Worm (Caenorhabditis elegans): ENCODE measurements around the gene chil-27.
A peak's percentile ranks its signal among the peaks of the same experiment; 100 is the strongest.
"Not testable (repeated sequence)": the region's sequence is repeated elsewhere in the genome, so short reads cannot be mapped to it uniquely, and the experiment has no call there.

Gene chil-27

ce11 chrII:9459462-9459861, 18.2 kb upstream of the chil-27 start, which contains the start of gene R09D1.14:
R09D1.14 (minus strand) TSS chrII:9459562.
- TF ChIP-seq ceh-48 (tag; optimal IDR thresholded peaks at IDR 0.05); unc-42 (tag; optimal IDR thresholded peaks at IDR 0.05); fkh-10 (GFP tag; optimal IDR thresholded peaks at IDR 0.05): not testable (repeated sequence)

- TF ChIP-seq pqm-1, unc-42, nhr-232 (tag; optimal IDR thresholded peaks at IDR 0.05): not testable (repeated sequence)
These were observed 15.8 kb upstream of the chil-27 start, which contains the start of gene chil-21 for ce11 chrII:9461881-9462280. chil-21 (minus strand) TSS chrII:9461981.

- TF ChIP-seq ceh-6 (GFP tag; optimal IDR thresholded peaks at IDR 0.05) (no peak), tbx-2 (tag; optimal IDR thresholded peaks at IDR 0.05) (no peak), pqm-1 (tag; optimal IDR thresholded peaks at IDR 0.05) (no peak), K09A11.1 (tag; optimal IDR thresholded peaks at IDR 0.05; ENCODE audit: insufficient read depth) (no peak), dmd-4 (tag; optimal IDR thresholded peaks at IDR 0.05; ENCODE audit: borderline replicate concordance) (no peak), pros-1 (tag; optimal IDR thresholded peaks at IDR 0.05) (no peak), unc-42 (tag; optimal IDR thresholded peaks at IDR 0.05) (no peak), eyg-1 (tag; optimal IDR thresholded peaks at IDR 0.05) (no peak), Y22D7AL.16 (tag; optimal IDR thresholded peaks at IDR 0.05) (no peak), dve-1 (tag; optimal IDR thresholded peaks at IDR 0.05) (no peak), ahr-1 (tag; optimal IDR thresholded peaks at IDR 0.05) (no peak), C38D4.7 (GFP tag; optimal IDR thresholded peaks at IDR 0.05) (no peak)
These were observed 11.6 kb upstream of the chil-27 start, which contains the start of gene chil-22 for ce11 chrII:9466095-9466494. chil-22 (minus strand) TSS chrII:9466195.

ce11 chrII:9468414-9468813, 9.3 kb upstream of the chil-27 start, which contains the start of gene chil-23:
chil-23 (minus strand) TSS chrII:9468611.
- TF ChIP-seq elt-2 (tag; optimal IDR thresholded peaks at IDR 0.05) = peak; percentile 82
- no peak for TF ChIP-seq ceh-19 (GFP tag; optimal IDR thresholded peaks at IDR 0.05)

ce11 chrII:9470027-9470426, 7.6 kb upstream of the chil-27 start, which contains the start of gene T19H5.6:
T19H5.6 (minus strand) TSS chrII:9470221.
- no peak for TF ChIP-seq pha-4 (tag; optimal IDR thresholded peaks at IDR 0.05)
- peak; percentile 4 for TF ChIP-seq elt-2 (tag; optimal IDR thresholded peaks at IDR 0.05)

DNA sequence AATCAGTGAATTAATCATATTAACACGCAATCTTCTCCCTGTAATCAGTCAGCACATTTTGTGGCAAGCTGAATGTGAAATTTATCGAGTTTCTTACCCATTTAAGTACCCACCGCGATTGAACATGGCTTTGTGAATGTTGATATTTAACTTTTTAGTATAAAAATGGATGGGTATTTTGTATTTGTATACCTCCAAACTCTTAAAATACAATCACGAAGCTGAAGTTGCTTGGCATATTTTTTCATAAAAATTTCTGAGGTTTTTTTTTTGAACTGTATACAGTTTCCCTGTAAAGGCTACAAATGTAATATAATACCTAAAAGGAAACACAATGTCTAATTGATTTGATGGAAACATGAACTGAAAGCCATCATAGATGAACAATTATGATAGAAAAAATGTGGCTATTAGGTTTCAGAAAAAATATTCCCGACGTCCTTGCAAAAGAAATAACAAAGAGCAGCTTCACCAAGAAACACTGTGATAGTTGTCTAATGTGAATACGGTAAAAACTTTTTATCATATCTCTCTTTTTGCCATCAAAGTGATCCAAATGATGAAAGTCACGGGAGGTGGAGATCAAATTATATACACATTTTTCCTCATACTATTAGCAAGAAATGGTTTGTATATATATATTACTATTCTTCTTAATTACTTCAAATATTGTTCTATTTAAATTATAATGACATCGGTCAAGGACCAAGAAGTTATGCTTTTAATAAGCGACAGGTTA, 3.1 kb upstream of the chil-27 start, which contains the start of the genes chil-25 and chil-26:
Gene chil-25, minus strand, starts transcription at position 101 of the 739 bp plus-strand sequence.
Gene chil-26, plus strand, starts transcription at position 689 of the 739 bp plus-strand sequence.
- TF ChIP-seq ceh-45 (GFP tag; IDR thresholded peaks at IDR 0.05) = no peak
- no peak for TF ChIP-seq che-1 (tag; optimal IDR thresholded peaks at IDR 0.05)
- TF ChIP-seq C08G9.2 (tag; optimal IDR thresholded peaks at IDR 0.05) = no peak
- no peak for TF ChIP-seq ref-2 (tag; optimal IDR thresholded peaks at IDR 0.05)
- TF ChIP-seq pag-3 (tag; optimal IDR thresholded peaks at IDR 0.05; ENCODE audit: borderline replicate concordance) = no peak
- no peak for TF ChIP-seq odd-2 (tag; optimal IDR thresholded peaks at IDR 0.05)
- no peak for TF ChIP-seq tbx-2 (tag; optimal IDR thresholded peaks at IDR 0.05)
- no peak for TF ChIP-seq gmeb-2 (tag; optimal IDR thresholded peaks at IDR 0.05)
- no peak for TF ChIP-seq tbx-7 (tag; optimal IDR thresholded peaks at IDR 0.05)
- TF ChIP-seq eyg-1 (tag; optimal IDR thresholded peaks at IDR 0.05) = no peak
- TF ChIP-seq pax-1 (tag; optimal IDR thresholded peaks at IDR 0.05) = no peak
- no peak for TF ChIP-seq pqm-1 (tag; optimal IDR thresholded peaks at IDR 0.05)
- TF ChIP-seq fkh-10 (GFP tag; optimal IDR thresholded peaks at IDR 0.05) = no peak
- TF ChIP-seq hlh-15 (tag; optimal IDR thresholded peaks at IDR 0.05) = no peak
- no peak for TF ChIP-seq hlh-30 (tag; optimal IDR thresholded peaks at IDR 0.05; ENCODE audit: insufficient read depth)
- TF ChIP-seq elt-4 (tag; optimal IDR thresholded peaks at IDR 0.05) = no peak
- no peak for TF ChIP-seq Y22D7AL.16 (tag; optimal IDR thresholded peaks at IDR 0.05)
